Fruit fly (Drosophila melanogaster) whole organism, embryonic: ENCODE results near the gene CG13074.

Source experiments
- BEAF-32 ChIP-seq: fragments of 200-800 bp; sonication (Bioruptor generic); optimal IDR thresholded peaks from 3 replicates; lab custom pipeline; 2017; ENCODE audit warnings: missing biosample characterization, missing genetic modification characterization, mild to moderate bottlenecking, moderate library complexity, missing genetic modification reagents
- CG10959 ChIP-seq: fragments of 200-800 bp; sonication (Bioruptor generic); IDR thresholded peaks from 2 replicates; pipeline ENCODE4 v1.3.6; 2022; ENCODE audit warnings: missing biosample characterization, missing genetic modification characterization
- CG10979 ChIP-seq: fragments of 200-800 bp; sonication (Bioruptor generic); optimal IDR thresholded peaks from 2 replicates; lab custom pipeline; 2018; ENCODE audit warnings: missing biosample characterization, mild to moderate bottlenecking, missing genetic modification characterization, moderate library complexity
- CG12219 ChIP-seq: fragments of 200-800 bp; sonication (Bioruptor generic); optimal IDR thresholded peaks from 3 replicates; lab custom pipeline; 2018; ENCODE audit warnings: missing biosample characterization, mild to moderate bottlenecking, missing genetic modification characterization
- CG13894 ChIP-seq: fragments of 200-800 bp; sonication (Bioruptor generic); optimal IDR thresholded peaks from 3 replicates; lab custom pipeline; 2018; ENCODE audit warnings: missing biosample characterization, mild to moderate bottlenecking, missing genetic modification characterization, moderate library complexity
- CG15479 ChIP-seq: fragments of 200-800 bp; sonication (Bioruptor generic); optimal IDR thresholded peaks from 3 replicates; lab custom pipeline; 2019; ENCODE audit warnings: missing biosample characterization, mild to moderate bottlenecking, missing genetic modification characterization, moderate library complexity
- CG15696 ChIP-seq: fragments of 200-800 bp; sonication (Bioruptor generic); optimal IDR thresholded peaks from 2 replicates; lab custom pipeline; 2019; ENCODE audit warnings: missing biosample characterization, mild to moderate bottlenecking, missing genetic modification characterization, moderate library complexity
- CG17568 ChIP-seq: fragments of 200-800 bp; sonication (Bioruptor generic); optimal IDR thresholded peaks from 2 replicates; lab custom pipeline; 2018; ENCODE audit warnings: missing biosample characterization, mild to moderate bottlenecking, missing genetic modification characterization, moderate library complexity
- CG1832 ChIP-seq: fragments of 200-800 bp; sonication (Bioruptor generic); optimal IDR thresholded peaks from 2 replicates; lab custom pipeline; 2017; ENCODE audit warnings: missing biosample characterization, mild to moderate bottlenecking, missing genetic modification characterization, inconsistent platforms
- CG2129 ChIP-seq: fragments of 200-800 bp; sonication (Bioruptor generic); IDR thresholded peaks from 2 replicates; pipeline ENCODE4 v1.3.6; 2022; ENCODE audit warnings: missing biosample characterization, missing genetic modification characterization; ENCODE audit not compliant: partially characterized antibody
- CG2202 ChIP-seq: fragments of 200-800 bp; sonication (Bioruptor generic); optimal IDR thresholded peaks from 2 replicates; lab custom pipeline; 2018; ENCODE audit warnings: missing biosample characterization, mild to moderate bottlenecking, missing genetic modification characterization
- CG32772 ChIP-seq: fragments of 200-800 bp; sonication (Bioruptor generic); IDR thresholded peaks from 2 replicates; pipeline ENCODE4 v1.3.6; 2022; ENCODE audit warnings: missing biosample characterization, missing genetic modification characterization
- CG33557 ChIP-seq: fragments of 200-800 bp; sonication (Bioruptor generic); optimal IDR thresholded peaks from 2 replicates; lab custom pipeline; 2019; ENCODE audit warnings: missing biosample characterization, mild to moderate bottlenecking, missing genetic modification characterization, moderate library complexity
- CG6854 ChIP-seq: fragments of 200-800 bp; sonication (Bioruptor generic); optimal IDR thresholded peaks from 3 replicates; lab custom pipeline; 2017; ENCODE audit warnings: missing biosample characterization, mild to moderate bottlenecking, missing genetic modification characterization
- CG7357 ChIP-seq: fragments of 200-800 bp; sonication (Bioruptor generic); IDR thresholded peaks from 3 replicates; pipeline ENCODE4 v1.3.6; 2022; ENCODE audit warnings: missing biosample characterization, missing genetic modification characterization
- CG7987 ChIP-seq: fragments of 200-800 bp; sonication (Bioruptor generic); optimal IDR thresholded peaks from 2 replicates; lab custom pipeline; 2018; ENCODE audit warnings: missing biosample characterization, mild to moderate bottlenecking, missing genetic modification characterization, moderate library complexity
- Doc3 ChIP-seq: fragments of 200-800 bp; sonication (Bioruptor generic); IDR thresholded peaks from 3 replicates; pipeline ENCODE4 v1.3.6; 2022; ENCODE audit warnings: missing biosample characterization, missing genetic modification characterization; ENCODE audit not compliant: partially characterized antibody
- HmgD ChIP-seq: fragments of 200-800 bp; sonication (Bioruptor generic); optimal IDR thresholded peaks from 3 replicates; lab custom pipeline; 2016; ENCODE audit warnings: missing biosample characterization, missing genetic modification characterization
- HmgZ ChIP-seq: fragments of 200-800 bp; sonication (Bioruptor generic); optimal IDR thresholded peaks from 2 replicates; lab custom pipeline; 2018; ENCODE audit warnings: missing biosample characterization, mild to moderate bottlenecking, missing genetic modification characterization
- Jarid2 ChIP-seq: fragments of 200-800 bp; sonication (Bioruptor generic); optimal IDR thresholded peaks from 3 replicates; lab custom pipeline; 2017; ENCODE audit warnings: mild to moderate bottlenecking, missing biosample characterization, missing genetic modification reagents, missing genetic modification characterization
- Lhr ChIP-seq: fragments of 200-800 bp; sonication (Bioruptor generic); optimal IDR thresholded peaks from 3 replicates; lab custom pipeline; 2017; ENCODE audit warnings: mild to moderate bottlenecking, missing biosample characterization, missing genetic modification reagents, missing genetic modification characterization
- NC2α ChIP-seq: fragments of 200-800 bp; sonication (Bioruptor generic); optimal IDR thresholded peaks from 2 replicates; lab custom pipeline; 2016; ENCODE audit warnings: missing biosample characterization, missing genetic modification characterization
- Neu2 ChIP-seq: fragments of 200-800 bp; sonication (Bioruptor generic); optimal IDR thresholded peaks from 3 replicates; lab custom pipeline; 2016; ENCODE audit warnings: missing biosample characterization, missing genetic modification characterization, borderline replicate concordance
- Oaz ChIP-seq: fragments of 200-800 bp; sonication (Bioruptor generic); IDR thresholded peaks from 2 replicates; pipeline ENCODE4 v1.3.6; 2022; ENCODE audit warnings: missing biosample characterization, missing genetic modification characterization
- Oli ChIP-seq: fragments of 200-800 bp; sonication (Bioruptor generic); optimal IDR thresholded peaks from 2 replicates; lab custom pipeline; 2018; ENCODE audit warnings: missing biosample characterization, mild to moderate bottlenecking, missing genetic modification characterization, moderate library complexity
- PHDP ChIP-seq: fragments of 200-800 bp; sonication (Bioruptor generic); optimal IDR thresholded peaks from 3 replicates; lab custom pipeline; 2018; ENCODE audit warnings: missing biosample characterization, mild to moderate bottlenecking, missing genetic modification characterization, moderate library complexity
- Ptx1 ChIP-seq: fragments of 200-800 bp; sonication (Bioruptor generic); IDR thresholded peaks from 2 replicates; pipeline ENCODE4 v1.3.6; 2022; ENCODE audit warnings: missing biosample characterization, missing genetic modification characterization
- Tbp ChIP-seq: fragments of >200 bp; optimal IDR thresholded peaks from 2 replicates; lab custom pipeline; 2018; ENCODE audit warnings: missing biosample characterization, missing genetic modification characterization
- Vsx1 ChIP-seq: fragments of 200-800 bp; sonication (Bioruptor generic); optimal IDR thresholded peaks from 2 replicates; lab custom pipeline; 2017; ENCODE audit warnings: missing biosample characterization, mild to moderate bottlenecking, missing genetic modification characterization, missing genetic modification reagents
- ab ChIP-seq: fragments of 200-800 bp; sonication (Bioruptor generic); optimal IDR thresholded peaks from 2 replicates; lab custom pipeline; 2016; ENCODE audit warnings: missing biosample characterization, missing genetic modification characterization
- ara ChIP-seq: fragments of 200-800 bp; sonication (Bioruptor generic); IDR thresholded peaks from 2 replicates; pipeline ENCODE4 v1.3.6; 2022; ENCODE audit warnings: missing biosample characterization, missing genetic modification characterization
- ase ChIP-seq: fragments of 200-800 bp; sonication (Bioruptor generic); IDR thresholded peaks from 3 replicates; pipeline ENCODE4 v1.3.6; 2022; ENCODE audit warnings: missing biosample characterization, missing genetic modification characterization
- ato ChIP-seq: fragments of 200-800 bp; sonication (Bioruptor generic); IDR thresholded peaks from 2 replicates; pipeline ENCODE4 v1.3.6; 2022; ENCODE audit warnings: missing biosample characterization, missing genetic modification characterization; ENCODE audit not compliant: partially characterized antibody
- dan ChIP-seq: fragments of 200-800 bp; sonication (Bioruptor generic); IDR thresholded peaks from 2 replicates; pipeline ENCODE4 v1.3.6; 2022; ENCODE audit warnings: missing biosample characterization, missing genetic modification characterization
- danr ChIP-seq: fragments of 200-800 bp; sonication (Bioruptor generic); IDR thresholded peaks from 2 replicates; pipeline ENCODE4 v1.3.6; 2022; ENCODE audit warnings: missing biosample characterization, missing genetic modification characterization
- ems ChIP-seq: fragments of 200-800 bp; sonication (Bioruptor generic); optimal IDR thresholded peaks from 3 replicates; lab custom pipeline; 2016; ENCODE audit warnings: missing biosample characterization, missing genetic modification characterization
- fd96Cb ChIP-seq: fragments of 200-800 bp; sonication (Bioruptor generic); optimal IDR thresholded peaks from 2 replicates; lab custom pipeline; 2018; ENCODE audit warnings: missing biosample characterization, mild to moderate bottlenecking, missing genetic modification characterization, moderate library complexity
- gce ChIP-seq: fragments of 200-800 bp; sonication (Bioruptor generic); IDR thresholded peaks from 3 replicates; pipeline ENCODE4 v1.3.6; 2022; ENCODE audit warnings: missing biosample characterization, missing genetic modification characterization
- h ChIP-seq: fragments of >200 bp; optimal IDR thresholded peaks from 2 replicates; lab custom pipeline; 2017
- jumu ChIP-seq: fragments of 200-800 bp; sonication (Bioruptor generic); optimal IDR thresholded peaks from 3 replicates; lab custom pipeline; 2016; ENCODE audit warnings: missing biosample characterization, missing genetic modification characterization
- lov ChIP-seq, 2 experiments: fragments of 200-800 bp in 1 of 2; fragments of >200 bp in 1 of 2; sonication (Bioruptor generic) in 1 of 2; IDR thresholded peaks in 1 of 2; optimal IDR thresholded peaks in 1 of 2; 2 replicates in 1 of 2; 3 replicates in 1 of 2; pipeline versions ENCODE4 v1.3.6 to Lab custom; 2017 to 2022; ENCODE audit warnings: missing biosample characterization in 1 of 2, missing genetic modification characterization in 1 of 2
- mld ChIP-seq: fragments of 200-800 bp; sonication (Bioruptor generic); IDR thresholded peaks from 3 replicates; pipeline ENCODE4 v1.3.6; 2022; ENCODE audit warnings: missing biosample characterization, missing genetic modification characterization; ENCODE audit not compliant: partially characterized antibody
- odd ChIP-seq: fragments of 200-800 bp; sonication (Bioruptor generic); optimal IDR thresholded peaks from 2 replicates; lab custom pipeline; 2017; ENCODE audit warnings: missing biosample characterization, mild to moderate bottlenecking, missing genetic modification characterization
- pros ChIP-seq: fragments of 200-800 bp; sonication (Bioruptor generic); optimal IDR thresholded peaks from 3 replicates; lab custom pipeline; 2019; ENCODE audit warnings: missing biosample characterization, mild to moderate bottlenecking, missing genetic modification characterization, moderate library complexity
- ro ChIP-seq: fragments of 200-800 bp; sonication (Bioruptor generic); IDR thresholded peaks from 2 replicates; pipeline ENCODE4 v1.3.6; 2022; ENCODE audit warnings: missing biosample characterization, missing genetic modification characterization
- so ChIP-seq: fragments of 200-800 bp; sonication (Bioruptor generic); IDR thresholded peaks from 3 replicates; pipeline ENCODE4 v1.3.6; 2022; ENCODE audit warnings: missing biosample characterization, missing genetic modification characterization
- toy ChIP-seq: fragments of 200-800 bp; sonication (Bioruptor generic); IDR thresholded peaks from 2 replicates; pipeline ENCODE4 v1.3.6; 2022; ENCODE audit warnings: missing biosample characterization, missing genetic modification characterization
- trem ChIP-seq: fragments of 200-800 bp; optimal IDR thresholded peaks from 3 replicates; lab custom pipeline; 2019; ENCODE audit warnings: missing biosample characterization, mild to moderate bottlenecking, missing genetic modification characterization, moderate library complexity
- unpg ChIP-seq: fragments of 200-800 bp; sonication (Bioruptor generic); optimal IDR thresholded peaks from 3 replicates; lab custom pipeline; 2018; ENCODE audit warnings: missing biosample characterization, mild to moderate bottlenecking, missing genetic modification characterization, moderate library complexity

CG13074 gene

dm6 chr3L:16131264-16132066, 34.2 kb upstream of the CG13074 start, which contains the start of the genes Trs20 and elg1 (continued):
- TF ChIP-seq CG10979 (peak; percentile 65), CG2129 (GFP tag; lab: Robert Waterston, UW) (no peak), toy (GFP tag; lab: Robert Waterston, UW) (no peak), mld (GFP tag; lab: Robert Waterston, UW) (no peak), CG32772 (GFP tag; lab: Robert Waterston, UW) (no peak), PHDP (tag; lab: Kevin White, UChicago) (peak; percentile 70), jumu (GFP tag; lab: Kevin White, UChicago) (no peak), unpg (GFP tag; lab: Kevin White, UChicago) (peak; percentile 30), pros (GFP tag; lab: Kevin White, UChicago) (peak; percentile 7), BEAF-32 (GFP tag; lab: Kevin White, UChicago) (peak; percentile 9), ems (GFP tag; lab: Kevin White, UChicago) (no peak), CG6854 (GFP tag; lab: Kevin White, UChicago) (peak; percentile 37), HmgD (GFP tag; lab: Kevin White, UChicago) (no peak), Lhr (GFP tag; lab: Kevin White, UChicago) (no peak), so (no peak), Vsx1 (GFP tag; lab: Kevin White, UChicago) (peak; percentile 59), ato (no peak), Neu2 (GFP tag; lab: Kevin White, UChicago) (no peak), CG15696 (tag; lab: Kevin White, UChicago) (peak; percentile 54), CG2202 (tag; lab: Kevin White, UChicago) (no peak), trem (tag; lab: Kevin White, UChicago) (peak; percentile 56), danr (GFP tag; lab: Robert Waterston, UW) (no peak), odd (GFP tag; lab: Kevin White, UChicago) (no peak), NC2α (GFP tag; lab: Kevin White, UChicago) (no peak), fd96Cb (tag; lab: Kevin White, UChicago) (no peak), CG13894 (peak; percentile 15), CG17568 (no peak), h (lab: Kevin White, UChicago) (no peak), Oli (tag; lab: Kevin White, UChicago) (peak; percentile 53), lov (optimal IDR thresholded peaks at IDR 0.05; lab: Kevin White, UChicago) (no peak), lov (GFP tag; IDR thresholded peaks at IDR 0.05; lab: Robert Waterston, UW) (no peak), CG7987 (GFP tag; lab: Kevin White, UChicago) (no peak), CG1832 (no peak), Doc3 (GFP tag; lab: Robert Waterston, UW) (no peak), CG12219 (GFP tag; lab: Kevin White, UChicago) (no peak), CG10959 (GFP tag; lab: Robert Waterston, UW) (no peak), dan (GFP tag; lab: Robert Waterston, UW) (no peak), Ptx1 (GFP tag; lab: Robert Waterston, UW) (peak; percentile 47), gce (GFP tag; lab: Robert Waterston, UW) (no peak), HmgZ (tag; lab: Kevin White, UChicago) (peak; percentile 10), Oaz (GFP tag; lab: Robert Waterston, UW) (no peak), ase (no peak), ro (GFP tag; lab: Robert Waterston, UW) (no peak), Jarid2 (GFP tag; lab: Kevin White, UChicago) (no peak), ab (GFP tag; lab: Kevin White, UChicago) (no peak), CG7357 (GFP tag; lab: Robert Waterston, UW) (no peak), CG15479 (GFP tag; lab: Kevin White, UChicago) (no peak), ara (GFP tag; lab: Robert Waterston, UW) (no peak), CG33557 (peak; percentile 51), Tbp (GFP tag; lab: Kevin White, UChicago) (no peak)
